Fruit fly (Drosophila melanogaster) whole organism, embryonic: ENCODE measurements around the gene VhaSFD.

Experiments
- Bgb ChIP-seq: fragments of 200-800 bp; sonication (Bioruptor generic); IDR thresholded peaks from 2 replicates; pipeline ENCODE4 v1.3.6; 2022; ENCODE audit warnings: missing biosample characterization, missing genetic modification characterization; ENCODE audit not compliant: partially characterized antibody
- CG10147 ChIP-seq: fragments of 200-800 bp; sonication (Bioruptor generic); optimal IDR thresholded peaks from 2 replicates; lab custom pipeline; 2019; ENCODE audit warnings: missing biosample characterization, mild to moderate bottlenecking, missing genetic modification characterization, moderate library complexity
- CG10959 ChIP-seq: fragments of 200-800 bp; sonication (Bioruptor generic); IDR thresholded peaks from 2 replicates; pipeline ENCODE4 v1.3.6; 2022; ENCODE audit warnings: missing biosample characterization, missing genetic modification characterization
- CG11696 ChIP-seq: fragments of 200-800 bp; sonication (Bioruptor generic); IDR thresholded peaks from 2 replicates; pipeline ENCODE4 v1.3.6; 2022; ENCODE audit warnings: missing biosample characterization, missing genetic modification characterization
- CG12391 ChIP-seq: fragments of 200-800 bp; sonication (Bioruptor generic); optimal IDR thresholded peaks from 3 replicates; lab custom pipeline; 2018; ENCODE audit warnings: missing biosample characterization, mild to moderate bottlenecking, missing genetic modification characterization, moderate library complexity
- CG12744 ChIP-seq: fragments of 200-800 bp; sonication (Bioruptor generic); optimal IDR thresholded peaks from 2 replicates; lab custom pipeline; 2016; ENCODE audit warnings: missing biosample characterization, missing genetic modification characterization
- CG1603 ChIP-seq: fragments of 200-800 bp; sonication (Bioruptor generic); optimal IDR thresholded peaks from 2 replicates; lab custom pipeline; 2019; ENCODE audit warnings: missing biosample characterization, mild to moderate bottlenecking, missing genetic modification characterization, moderate library complexity
- CG17328 ChIP-seq: fragments of 200-800 bp; sonication (Bioruptor generic); IDR thresholded peaks from 2 replicates; pipeline ENCODE4 v1.3.6; 2022; ENCODE audit warnings: missing biosample characterization, missing genetic modification characterization
- CG18262 ChIP-seq: fragments of 200-800 bp; optimal IDR thresholded peaks from 3 replicates; lab custom pipeline; 2019; ENCODE audit warnings: missing biosample characterization, mild to moderate bottlenecking, missing genetic modification characterization, moderate library complexity
- CG2116 ChIP-seq: fragments of 200-800 bp; sonication (Bioruptor generic); optimal IDR thresholded peaks from 3 replicates; lab custom pipeline; 2018; ENCODE audit warnings: missing biosample characterization, mild to moderate bottlenecking, missing genetic modification characterization
- CG2199 ChIP-seq: fragments of 200-800 bp; sonication (Bioruptor generic); IDR thresholded peaks from 3 replicates; pipeline ENCODE4 v1.3.6; 2022; ENCODE audit warnings: missing biosample characterization, missing genetic modification characterization
- CG31224 ChIP-seq: fragments of 200-800 bp; sonication (Bioruptor generic); IDR thresholded peaks from 2 replicates; pipeline ENCODE4 v1.3.6; 2022; ENCODE audit warnings: missing biosample characterization, missing genetic modification characterization
- CG34422 ChIP-seq: fragments of 200-800 bp; sonication (Bioruptor generic); IDR thresholded peaks from 3 replicates; pipeline ENCODE4 v1.3.6; 2022; ENCODE audit warnings: missing biosample characterization, missing genetic modification characterization
- CG4820 ChIP-seq: fragments of 200-800 bp; sonication (Bioruptor generic); optimal IDR thresholded peaks from 3 replicates; lab custom pipeline; 2016; ENCODE audit warnings: missing biosample characterization, missing genetic modification characterization
- CG5180 ChIP-seq: fragments of 200-800 bp; sonication (Bioruptor generic); optimal IDR thresholded peaks from 3 replicates; lab custom pipeline; 2017; ENCODE audit warnings: missing biosample characterization, missing genetic modification characterization, mild to moderate bottlenecking, moderate library complexity, missing genetic modification reagents
- CG6654 ChIP-seq: fragments of 200-800 bp; sonication (Bioruptor generic); optimal IDR thresholded peaks from 2 replicates; lab custom pipeline; 2017; ENCODE audit warnings: missing biosample characterization, mild to moderate bottlenecking, missing genetic modification characterization
- CG6813 ChIP-seq: fragments of 200-800 bp; sonication (Bioruptor generic); optimal IDR thresholded peaks from 2 replicates; lab custom pipeline; 2017; ENCODE audit warnings: missing biosample characterization, missing genetic modification characterization, mild to moderate bottlenecking, moderate library complexity, missing genetic modification reagents
- CG7556 ChIP-seq: fragments of 200-800 bp; sonication (Bioruptor generic); optimal IDR thresholded peaks from 2 replicates; lab custom pipeline; 2017; ENCODE audit warnings: missing biosample characterization, mild to moderate bottlenecking, missing genetic modification characterization
- CG8478 ChIP-seq: fragments of >200 bp; optimal IDR thresholded peaks from 2 replicates; lab custom pipeline; 2018
- CG9797 ChIP-seq: fragments of 200-800 bp; sonication (Bioruptor generic); optimal IDR thresholded peaks from 3 replicates; lab custom pipeline; 2018; ENCODE audit warnings: missing biosample characterization, mild to moderate bottlenecking, missing genetic modification characterization
- D19A ChIP-seq: fragments of 200-800 bp; optimal IDR thresholded peaks from 3 replicates; lab custom pipeline; 2019; ENCODE audit warnings: missing biosample characterization, mild to moderate bottlenecking, missing genetic modification characterization, moderate library complexity
- Deaf1 ChIP-seq: fragments of 200-800 bp; optimal IDR thresholded peaks from 3 replicates; lab custom pipeline; 2019; ENCODE audit warnings: missing biosample characterization, mild to moderate bottlenecking, missing genetic modification characterization, moderate library complexity
- Doc2 ChIP-seq: fragments of 200-800 bp; sonication (Bioruptor generic); IDR thresholded peaks from 2 replicates; pipeline ENCODE4 v1.3.6; 2022; ENCODE audit warnings: missing biosample characterization, missing genetic modification characterization
- Ets65A ChIP-seq: fragments of 200-800 bp; sonication (Bioruptor generic); peaks from one replicate; lab custom pipeline; 2016; ENCODE audit warnings: missing biosample characterization, missing genetic modification characterization
- GATAe ChIP-seq: fragments of 200-800 bp; sonication (Bioruptor generic); conservative IDR thresholded peaks from 2 replicates; pipeline ENCODE4 v1.3.6; 2022; ENCODE audit warnings: missing biosample characterization, missing genetic modification characterization
- Lhr ChIP-seq: fragments of 200-800 bp; sonication (Bioruptor generic); optimal IDR thresholded peaks from 3 replicates; lab custom pipeline; 2017; ENCODE audit warnings: mild to moderate bottlenecking, missing biosample characterization, missing genetic modification reagents, missing genetic modification characterization
- Ptx1 ChIP-seq: fragments of 200-800 bp; sonication (Bioruptor generic); IDR thresholded peaks from 2 replicates; pipeline ENCODE4 v1.3.6; 2022; ENCODE audit warnings: missing biosample characterization, missing genetic modification characterization
- Ravus ChIP-seq: fragments of 200-800 bp; sonication (Bioruptor generic); IDR thresholded peaks from 2 replicates; pipeline ENCODE4 v1.3.6; 2022; ENCODE audit warnings: missing biosample characterization, missing genetic modification characterization
- Xbp1 ChIP-seq: fragments of 200-800 bp; sonication (Bioruptor generic); optimal IDR thresholded peaks from 3 replicates; lab custom pipeline; 2016; ENCODE audit warnings: missing biosample characterization, mild to moderate bottlenecking, missing genetic modification characterization
- ac ChIP-seq: fragments of 200-800 bp; sonication (Bioruptor generic); optimal IDR thresholded peaks from 3 replicates; lab custom pipeline; 2017; ENCODE audit warnings: missing biosample characterization, mild to moderate bottlenecking, missing genetic modification characterization
- aop ChIP-seq: fragments of 200-800 bp; sonication (Bioruptor generic); IDR thresholded peaks from 2 replicates; pipeline ENCODE4 v1.3.6; 2022; ENCODE audit warnings: missing biosample characterization, missing genetic modification characterization
- bcd ChIP-seq: fragments of 200-800 bp; sonication (Bioruptor generic); optimal IDR thresholded peaks from 2 replicates; lab custom pipeline; 2017; ENCODE audit warnings: missing biosample characterization, mild to moderate bottlenecking, missing genetic modification characterization
- chn ChIP-seq: fragments of 200-800 bp; sonication (Bioruptor generic); optimal IDR thresholded peaks from 2 replicates; lab custom pipeline; 2016; ENCODE audit warnings: missing biosample characterization, missing genetic modification characterization
- dati ChIP-seq: fragments of 200-800 bp; sonication (Bioruptor generic); IDR thresholded peaks from 2 replicates; pipeline ENCODE4 v1.3.6; 2022; ENCODE audit warnings: missing biosample characterization, missing genetic modification characterization
- fru ChIP-seq: fragments of >200 bp; optimal IDR thresholded peaks from 2 replicates; lab custom pipeline; 2017
- ftz-f1 ChIP-seq: fragments of 200-800 bp; sonication (Bioruptor generic); optimal IDR thresholded peaks from 2 replicates; lab custom pipeline; 2016; ENCODE audit warnings: missing biosample characterization, missing genetic modification characterization
- h ChIP-seq: fragments of >200 bp; optimal IDR thresholded peaks from 2 replicates; lab custom pipeline; 2017
- jigr1 ChIP-seq: fragments of 200-800 bp; sonication (Bioruptor generic); IDR thresholded peaks from 3 replicates; pipeline ENCODE4 v1.3.6; 2022; ENCODE audit warnings: missing biosample characterization, missing genetic modification characterization
- lmd ChIP-seq: fragments of 200-800 bp; sonication (Bioruptor generic); IDR thresholded peaks from 2 replicates; pipeline ENCODE4 v1.3.6; 2022; ENCODE audit warnings: missing biosample characterization, missing genetic modification characterization
- nerfin-1 ChIP-seq: fragments of 200-800 bp; sonication (Bioruptor generic); optimal IDR thresholded peaks from 3 replicates; lab custom pipeline; 2019; ENCODE audit warnings: missing biosample characterization, mild to moderate bottlenecking, missing genetic modification characterization, moderate library complexity
- nom ChIP-seq: fragments of 200-800 bp; sonication (Bioruptor generic); optimal IDR thresholded peaks from 2 replicates; lab custom pipeline; 2017; ENCODE audit warnings: missing biosample characterization, missing genetic modification characterization, mild to moderate bottlenecking, moderate library complexity, missing genetic modification reagents
- pita ChIP-seq: fragments of 200-800 bp; sonication (Bioruptor generic); optimal IDR thresholded peaks from 2 replicates; lab custom pipeline; 2017; ENCODE audit warnings: missing biosample characterization, mild to moderate bottlenecking, missing genetic modification characterization
- prd ChIP-seq, 3 experiments: fragments of >200 bp in 2 of 3; fragments of 200-800 bp in 1 of 3; sonication (Bioruptor generic) in 1 of 3; optimal IDR thresholded peaks in 2 of 3; IDR thresholded peaks in 1 of 3; 2 replicates in 2 of 3; 3 replicates in 1 of 3; pipeline versions ENCODE4 v1.3.6 to Lab custom; 2017 to 2022; ENCODE audit warnings: missing biosample characterization in 1 of 3, missing genetic modification characterization in 1 of 3
- ro ChIP-seq: fragments of 200-800 bp; sonication (Bioruptor generic); IDR thresholded peaks from 2 replicates; pipeline ENCODE4 v1.3.6; 2022; ENCODE audit warnings: missing biosample characterization, missing genetic modification characterization
- schlank ChIP-seq: fragments of 200-800 bp; sonication (Bioruptor generic); optimal IDR thresholded peaks from 2 replicates; lab custom pipeline; 2018; ENCODE audit warnings: missing biosample characterization, mild to moderate bottlenecking, missing genetic modification characterization
- sd ChIP-seq: fragments of 200-800 bp; sonication (Bioruptor generic); optimal IDR thresholded peaks from 3 replicates; lab custom pipeline; 2018; ENCODE audit warnings: missing biosample characterization, mild to moderate bottlenecking, missing genetic modification characterization, moderate library complexity
- sug ChIP-seq: fragments of 200-800 bp; optimal IDR thresholded peaks from 2 replicates; lab custom pipeline; 2019; ENCODE audit warnings: missing biosample characterization, mild to moderate bottlenecking, missing genetic modification characterization, moderate library complexity
- toy ChIP-seq: fragments of 200-800 bp; sonication (Bioruptor generic); IDR thresholded peaks from 2 replicates; pipeline ENCODE4 v1.3.6; 2022; ENCODE audit warnings: missing biosample characterization, missing genetic modification characterization
- vvl ChIP-seq: fragments of 200-800 bp; sonication (Bioruptor generic); IDR thresholded peaks from 2 replicates; pipeline ENCODE4 v1.3.6; 2022; ENCODE audit warnings: missing biosample characterization, missing genetic modification characterization
- zen ChIP-seq: fragments of 200-800 bp; sonication (Bioruptor generic); optimal IDR thresholded peaks from 3 replicates; lab custom pipeline; 2018; ENCODE audit warnings: missing biosample characterization, mild to moderate bottlenecking, missing genetic modification characterization, moderate library complexity

Gene VhaSFD

DNA sequence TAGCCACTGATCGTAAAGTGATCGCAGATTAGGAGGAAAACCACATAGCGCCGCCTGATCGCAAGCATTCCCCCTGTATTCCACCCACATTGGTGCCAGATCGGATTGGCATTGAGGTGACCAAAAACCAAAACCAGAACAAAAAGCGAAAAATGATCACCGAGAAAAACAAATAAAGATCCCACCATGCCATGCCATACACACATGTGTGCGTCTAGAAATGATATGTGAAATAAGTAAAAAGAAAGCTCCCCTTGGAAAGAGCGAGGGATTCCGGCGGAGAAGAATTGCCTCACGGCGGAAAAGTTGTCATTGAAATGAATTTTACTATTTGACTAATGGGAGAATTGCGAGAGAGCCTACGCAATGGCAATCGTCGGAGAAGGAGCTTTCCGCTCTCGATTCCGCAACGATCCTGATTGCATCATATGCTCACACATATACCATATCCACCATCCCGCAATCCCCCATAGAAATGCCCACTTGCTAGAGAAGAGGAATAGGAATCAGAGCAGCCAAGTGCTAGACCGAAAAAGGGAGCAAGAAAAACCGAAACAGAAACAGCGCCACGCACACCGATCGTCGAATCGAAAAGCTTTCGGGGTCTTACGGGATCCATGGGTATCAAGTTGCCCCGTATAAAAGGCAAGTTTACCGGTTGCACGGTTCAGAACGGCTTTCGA is 38.6 kb upstream of the VhaSFD start, which contains the start of gene Mhc (continued):
- peak; percentile 71 for TF ChIP-seq sd (tag; lab: Kevin White, UChicago)
- TF ChIP-seq D19A (tag; lab: Kevin White, UChicago) = no peak
- TF ChIP-seq CG7556 (GFP tag; lab: Kevin White, UChicago) = no peak
- no peak for TF ChIP-seq prd (optimal IDR thresholded peaks at IDR 0.05; lab: Kevin White, UChicago)
- TF ChIP-seq prd (GFP tag; IDR thresholded peaks at IDR 0.05; lab: Robert Waterston, UW) = no peak
- no peak for TF ChIP-seq CG6813 (GFP tag; lab: Kevin White, UChicago)
- TF ChIP-seq Xbp1 = no peak
- no peak for TF ChIP-seq CG11696 (GFP tag; lab: Robert Waterston, UW)
- no peak for TF ChIP-seq CG2199
- no peak for TF ChIP-seq jigr1 (GFP tag; lab: Robert Waterston, UW)
- no peak for TF ChIP-seq Doc2 (GFP tag; lab: Robert Waterston, UW)
- TF ChIP-seq Ptx1 (GFP tag; lab: Robert Waterston, UW) = no peak
- no peak for TF ChIP-seq nom (GFP tag; lab: Kevin White, UChicago)
- TF ChIP-seq vvl (GFP tag; lab: Robert Waterston, UW) = no peak
- TF ChIP-seq chn (GFP tag; lab: Kevin White, UChicago) = no peak
- TF ChIP-seq Lhr = no peak
- TF ChIP-seq fru (lab: Kevin White, UChicago) = no peak
- no peak for TF ChIP-seq lmd (GFP tag; lab: Robert Waterston, UW)
- TF ChIP-seq zen (tag; lab: Kevin White, UChicago) = no peak
- no peak for TF ChIP-seq CG1603
- TF ChIP-seq nerfin-1 (tag; lab: Kevin White, UChicago) = no peak
- TF ChIP-seq bcd (GFP tag; lab: Kevin White, UChicago) = no peak
- no peak for TF ChIP-seq Ravus (GFP tag; lab: Robert Waterston, UW)
- no peak for TF ChIP-seq GATAe (GFP tag; lab: Robert Waterston, UW)
- TF ChIP-seq sug (tag; lab: Kevin White, UChicago) = no peak
- TF ChIP-seq aop (GFP tag; lab: Robert Waterston, UW) = no peak
- TF ChIP-seq CG5180 (GFP tag; lab: Kevin White, UChicago) = no peak
- no peak for TF ChIP-seq CG2116
- no peak for TF ChIP-seq CG10147
- no peak for TF ChIP-seq CG4820 (GFP tag; lab: Kevin White, UChicago)
- no peak for TF ChIP-seq dati (GFP tag; lab: Robert Waterston, UW)
- TF ChIP-seq, all 482 proteins: peak for 16

DNA sequence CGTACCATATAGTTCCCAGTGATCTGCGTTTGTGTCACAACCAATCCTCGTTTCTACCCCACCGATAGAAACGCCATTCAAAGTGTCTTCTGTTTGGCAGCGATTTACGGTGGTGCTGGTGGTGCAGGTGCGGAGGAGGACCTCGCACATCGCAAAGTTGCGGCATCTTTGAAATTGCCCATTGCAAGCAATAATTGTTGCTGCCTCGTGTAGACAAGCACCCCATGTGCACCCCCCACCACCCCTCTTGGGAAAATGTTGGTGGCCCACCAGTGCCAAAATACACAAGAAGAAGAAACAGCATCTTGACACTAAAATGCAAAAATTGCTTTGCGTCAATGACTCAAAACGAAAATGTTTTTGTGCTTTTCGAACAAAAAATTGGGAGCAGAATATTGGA is 36.9 kb upstream of the VhaSFD start:
- TF ChIP-seq ftz-f1 (no peak), CG1603 (no peak), CG31224 (no peak), CG10959 (GFP tag; lab: Robert Waterston, UW) (no peak), Ptx1 (GFP tag; lab: Robert Waterston, UW) (no peak), Ets65A (GFP tag; lab: Kevin White, UChicago) (peak; percentile 58), ac (GFP tag; lab: Kevin White, UChicago) (no peak), toy (0 out of 2 replicates have a peak, but pooled peaks have one; percentile 21), CG9797 (GFP tag; lab: Kevin White, UChicago) (no peak), CG34422 (GFP tag; lab: Robert Waterston, UW) (no peak)
- TF ChIP-seq, all 482 proteins: peak for 2

DNA sequence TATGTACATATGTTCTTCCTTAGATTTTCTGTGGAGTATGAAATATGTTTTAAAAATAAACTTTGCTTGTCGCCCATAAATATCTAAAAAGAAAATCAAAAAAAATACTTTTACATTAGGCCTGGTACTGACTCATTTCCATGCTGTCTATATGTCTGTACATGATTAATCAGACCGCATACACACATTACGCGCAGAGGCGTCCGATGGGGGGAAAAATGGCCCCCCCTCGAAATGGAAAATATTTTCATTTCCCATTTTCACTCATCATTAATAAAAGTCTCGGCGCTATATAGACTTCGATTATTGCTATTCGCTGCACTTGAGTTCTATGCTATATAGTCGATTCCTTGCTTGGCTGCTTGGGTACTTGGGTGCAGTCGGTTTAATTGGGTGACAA is 34.3 kb upstream of the VhaSFD start:
- TF ChIP-seq CG17328 (GFP tag; lab: Robert Waterston, UW) = no peak
- TF ChIP-seq chn (GFP tag; lab: Kevin White, UChicago) = no peak
- TF ChIP-seq Ets65A (GFP tag; lab: Kevin White, UChicago) = peak; percentile 76
- TF ChIP-seq CG6654 = no peak
- TF ChIP-seq CG8478 (lab: Kevin White, UChicago) = no peak
- TF ChIP-seq Deaf1 = no peak
- TF ChIP-seq CG12744 (GFP tag; lab: Kevin White, UChicago) = no peak
- TF ChIP-seq pita = no peak
- TF ChIP-seq schlank (tag; lab: Kevin White, UChicago) = no peak
- no peak for TF ChIP-seq Bgb
- no peak for TF ChIP-seq h (lab: Kevin White, UChicago)
- no peak for TF ChIP-seq CG18262 (tag; lab: Kevin White, UChicago)
- no peak for TF ChIP-seq ro
- TF ChIP-seq CG12391 (tag; lab: Kevin White, UChicago) = no peak
